Fruit fly (Drosophila melanogaster) whole organism, adult: Measurements from ENCODE around the gene CG46396.

Experiments used
- CG14711 ChIP-seq: fragments of 200-800 bp; sonication (Bioruptor generic); optimal IDR thresholded peaks from 2 replicates; lab custom pipeline; 2018; ENCODE audit warnings: missing biosample characterization, mild to moderate bottlenecking, missing genetic modification characterization, moderate library complexity
- CG1620 ChIP-seq: fragments of 200-800 bp; sonication (Bioruptor generic); optimal IDR thresholded peaks from 2 replicates; lab custom pipeline; 2016; ENCODE audit warnings: missing biosample characterization, missing genetic modification characterization
- CG7045 ChIP-seq: fragments of 200-800 bp; sonication (Bioruptor generic); optimal IDR thresholded peaks from 2 replicates; lab custom pipeline; 2017; ENCODE audit warnings: missing biosample characterization, mild to moderate bottlenecking, missing genetic modification characterization
- Crg-1 ChIP-seq: fragments of 200-800 bp; sonication (Bioruptor generic); optimal IDR thresholded peaks from 2 replicates; lab custom pipeline; 2016; ENCODE audit warnings: missing biosample characterization, missing genetic modification characterization
- cic ChIP-seq: fragments of 200-800 bp; sonication (Bioruptor generic); optimal IDR thresholded peaks from 2 replicates; lab custom pipeline; 2017; ENCODE audit warnings: missing biosample characterization, mild to moderate bottlenecking, missing genetic modification characterization, moderate library complexity
- cnc ChIP-seq, 2 experiments: fragments of >200 bp; optimal IDR thresholded peaks; 2 replicates each; lab custom pipeline; 2017
- kay ChIP-seq: fragments of 200-800 bp; sonication (Bioruptor generic); peaks from one replicate; lab custom pipeline; 2016; ENCODE audit warnings: missing biosample characterization, missing genetic modification characterization, borderline replicate concordance
- pad ChIP-seq: fragments of 200-800 bp; sonication (Bioruptor generic); optimal IDR thresholded peaks from 3 replicates; lab custom pipeline; 2017; ENCODE audit warnings: missing biosample characterization, missing genetic modification characterization, mild to moderate bottlenecking, moderate library complexity, missing genetic modification reagents
- tj ChIP-seq: fragments of 200-800 bp; sonication (Bioruptor generic); optimal IDR thresholded peaks from 3 replicates; lab custom pipeline; 2017; ENCODE audit warnings: missing biosample characterization, mild to moderate bottlenecking, missing genetic modification characterization, moderate library complexity

- TF ChIP-seq cic (GFP tag; lab: Kevin White, UChicago) (no peak), Crg-1 (GFP tag; lab: Kevin White, UChicago) (no peak), kay (no peak), CG7045 (GFP tag; lab: Kevin White, UChicago) (no peak), pad (GFP tag; lab: Kevin White, UChicago) (no peak), CG1620 (GFP tag; lab: Kevin White, UChicago) (no peak), CG14711 (tag; lab: Kevin White, UChicago) (no peak), tj (GFP tag; lab: Kevin White, UChicago) (no peak), cnc (optimal IDR thresholded peaks at IDR 0.05; lab: Kevin White, UChicago) (no peak)
These were observed 37.8 kb downstream of the CG46396 start, which contains the start of gene CG17917 for dm6 chr3R:6341668-6342067.
